Fruit fly (Drosophila melanogaster) whole organism, embryonic: Measurements from ENCODE around the gene Hrb98DE.
A peak's percentile ranks its signal among the peaks of the same experiment; 100 is the strongest.

Experiments
- Adf1 ChIP-seq: fragments of 200-800 bp; sonication (Bioruptor generic); IDR thresholded peaks from 2 replicates; pipeline ENCODE4 v1.3.6; 2022; ENCODE audit warnings: missing biosample characterization, missing genetic modification characterization
- Blimp-1 ChIP-seq: fragments of 200-800 bp; sonication (Bioruptor generic); optimal IDR thresholded peaks from 3 replicates; lab custom pipeline; 2018; ENCODE audit warnings: missing biosample characterization, missing genetic modification characterization, mild to moderate bottlenecking, moderate library complexity, missing genetic modification reagents
- CG10209 ChIP-seq: fragments of 200-800 bp; sonication (Bioruptor generic); optimal IDR thresholded peaks from 3 replicates; lab custom pipeline; 2017; ENCODE audit warnings: missing biosample characterization, mild to moderate bottlenecking, missing genetic modification characterization, missing genetic modification reagents
- CG11247 ChIP-seq: fragments of 200-800 bp; sonication (Bioruptor generic); IDR thresholded peaks from 2 replicates; pipeline ENCODE4 v1.3.6; 2022; ENCODE audit warnings: missing biosample characterization, missing genetic modification characterization
- CG12104 ChIP-seq: fragments of 200-800 bp; sonication (Bioruptor generic); optimal IDR thresholded peaks from 3 replicates; lab custom pipeline; 2016; ENCODE audit warnings: missing biosample characterization, missing genetic modification characterization
- CG13287 ChIP-seq: fragments of 200-800 bp; sonication (Bioruptor generic); IDR thresholded peaks from 2 replicates; pipeline ENCODE4 v1.3.6; 2022; ENCODE audit warnings: missing biosample characterization, missing genetic modification characterization; ENCODE audit not compliant: partially characterized antibody
- CG14050 ChIP-seq: fragments of 200-800 bp; sonication (Bioruptor generic); IDR thresholded peaks from 3 replicates; pipeline ENCODE4 v1.3.6; 2022; ENCODE audit warnings: missing biosample characterization, missing genetic modification characterization
- CG14860 ChIP-seq: fragments of 200-800 bp; sonication (Bioruptor generic); IDR thresholded peaks from 3 replicates; pipeline ENCODE4 v1.3.6; 2022; ENCODE audit warnings: missing biosample characterization, missing genetic modification characterization; ENCODE audit not compliant: partially characterized antibody
- CG15479 ChIP-seq: fragments of 200-800 bp; sonication (Bioruptor generic); optimal IDR thresholded peaks from 3 replicates; lab custom pipeline; 2019; ENCODE audit warnings: missing biosample characterization, mild to moderate bottlenecking, missing genetic modification characterization, moderate library complexity
- CG17361 ChIP-seq: fragments of 200-800 bp; sonication (Bioruptor generic); IDR thresholded peaks from 3 replicates; pipeline ENCODE4 v1.3.6; 2022; ENCODE audit warnings: missing biosample characterization, missing genetic modification characterization
- CG1792 ChIP-seq: fragments of 200-800 bp; sonication (Bioruptor generic); optimal IDR thresholded peaks from 2 replicates; lab custom pipeline; 2016; ENCODE audit warnings: missing biosample characterization, missing genetic modification characterization
- CG2199 ChIP-seq: fragments of 200-800 bp; sonication (Bioruptor generic); IDR thresholded peaks from 3 replicates; pipeline ENCODE4 v1.3.6; 2022; ENCODE audit warnings: missing biosample characterization, missing genetic modification characterization
- CG2712 ChIP-seq: fragments of 200-800 bp; optimal IDR thresholded peaks from 3 replicates; lab custom pipeline; 2019; ENCODE audit warnings: missing biosample characterization, mild to moderate bottlenecking, missing genetic modification characterization, moderate library complexity
- CG32767 ChIP-seq: fragments of 200-800 bp; sonication (Bioruptor generic); IDR thresholded peaks from 2 replicates; pipeline ENCODE4 v1.3.6; 2022; ENCODE audit warnings: missing biosample characterization, missing genetic modification characterization
- CG33213 ChIP-seq: fragments of 200-800 bp; sonication (Bioruptor generic); optimal IDR thresholded peaks from 3 replicates; lab custom pipeline; 2016; ENCODE audit warnings: missing biosample characterization, missing genetic modification characterization
- CG33557 ChIP-seq: fragments of 200-800 bp; sonication (Bioruptor generic); optimal IDR thresholded peaks from 2 replicates; lab custom pipeline; 2019; ENCODE audit warnings: missing biosample characterization, mild to moderate bottlenecking, missing genetic modification characterization, moderate library complexity
- CG34376 ChIP-seq: fragments of 200-800 bp; sonication (Bioruptor generic); optimal IDR thresholded peaks from 2 replicates; lab custom pipeline; 2018; ENCODE audit warnings: missing biosample characterization, mild to moderate bottlenecking, missing genetic modification characterization
- CG3726 ChIP-seq: fragments of 200-800 bp; sonication (Bioruptor generic); IDR thresholded peaks from 3 replicates; pipeline ENCODE4, ENCODE4 v1.3.6; 2022; ENCODE audit warnings: missing biosample characterization, missing genetic modification characterization
- CG6765 ChIP-seq: fragments of 200-800 bp; sonication (Bioruptor generic); optimal IDR thresholded peaks from 3 replicates; lab custom pipeline; 2017; ENCODE audit warnings: missing biosample characterization, mild to moderate bottlenecking, missing genetic modification characterization
- CG7271 ChIP-seq: fragments of 200-800 bp; sonication (Bioruptor generic); optimal IDR thresholded peaks from 2 replicates; lab custom pipeline; 2018; ENCODE audit warnings: missing biosample characterization, mild to moderate bottlenecking, missing genetic modification characterization, moderate library complexity
- CG8359 ChIP-seq: fragments of 200-800 bp; sonication (Bioruptor generic); optimal IDR thresholded peaks from 2 replicates; lab custom pipeline; 2017; ENCODE audit warnings: missing biosample characterization, mild to moderate bottlenecking, missing genetic modification characterization, borderline replicate concordance
- CTCF ChIP-seq: fragments of 200-800 bp; sonication (Bioruptor generic); optimal IDR thresholded peaks from 2 replicates; lab custom pipeline; 2017; ENCODE audit warnings: missing biosample characterization, mild to moderate bottlenecking, missing genetic modification characterization, moderate library complexity
- D ChIP-seq, 2 experiments: fragments of 200-800 bp in 1 of 2; fragments of >200 bp in 1 of 2; sonication (Bioruptor generic) in 1 of 2; optimal IDR thresholded peaks; 2 replicates in 1 of 2; 3 replicates in 1 of 2; lab custom pipeline; 2017; ENCODE audit warnings: mild to moderate bottlenecking in 1 of 2, missing biosample characterization in 1 of 2, missing genetic modification characterization in 1 of 2, missing genetic modification reagents in 1 of 2
- Dll ChIP-seq: fragments of 200-800 bp; sonication (Bioruptor generic); IDR thresholded peaks from 4 replicates; pipeline ENCODE4 v1.3.6; 2022; ENCODE audit warnings: missing biosample characterization, missing genetic modification characterization; ENCODE audit not compliant: partially characterized antibody
- HLH4C ChIP-seq: fragments of 200-800 bp; sonication (Bioruptor generic); IDR thresholded peaks from 3 replicates; pipeline ENCODE4 v1.3.6; 2022; ENCODE audit warnings: missing biosample characterization, missing genetic modification characterization; ENCODE audit not compliant: partially characterized antibody
- Myb ChIP-seq: fragments of 200-800 bp; sonication (Bioruptor generic); optimal IDR thresholded peaks from 2 replicates; lab custom pipeline; 2016; ENCODE audit warnings: missing biosample characterization, missing genetic modification characterization
- Opbp ChIP-seq: fragments of 200-800 bp; sonication (Bioruptor generic); IDR thresholded peaks from 3 replicates; pipeline ENCODE4 v1.3.6; 2022; ENCODE audit warnings: missing biosample characterization, missing genetic modification characterization; ENCODE audit not compliant: partially characterized antibody
- Sox100B ChIP-seq: fragments of 200-800 bp; sonication (Bioruptor generic); optimal IDR thresholded peaks from 3 replicates; lab custom pipeline; 2018; ENCODE audit warnings: missing biosample characterization, mild to moderate bottlenecking, missing genetic modification characterization
- Taf1 ChIP-seq: fragments of 200-800 bp; sonication (Bioruptor generic); IDR thresholded peaks from 2 replicates; pipeline ENCODE4 v1.3.6; 2022; ENCODE audit warnings: missing biosample characterization, missing genetic modification characterization
- YL-1 ChIP-seq: fragments of 200-800 bp; sonication (Bioruptor generic); optimal IDR thresholded peaks from 3 replicates; lab custom pipeline; 2017; ENCODE audit warnings: missing biosample characterization, mild to moderate bottlenecking, missing genetic modification characterization
- ac ChIP-seq: fragments of 200-800 bp; sonication (Bioruptor generic); optimal IDR thresholded peaks from 3 replicates; lab custom pipeline; 2017; ENCODE audit warnings: missing biosample characterization, mild to moderate bottlenecking, missing genetic modification characterization
- ase ChIP-seq: fragments of 200-800 bp; sonication (Bioruptor generic); IDR thresholded peaks from 3 replicates; pipeline ENCODE4 v1.3.6; 2022; ENCODE audit warnings: missing biosample characterization, missing genetic modification characterization
- caup ChIP-seq: fragments of 200-800 bp; sonication (Bioruptor generic); optimal IDR thresholded peaks from 3 replicates; lab custom pipeline; 2017; ENCODE audit warnings: missing biosample characterization, mild to moderate bottlenecking, missing genetic modification characterization, moderate library complexity; ENCODE audit not compliant: severe bottlenecking
- ems ChIP-seq: fragments of 200-800 bp; sonication (Bioruptor generic); optimal IDR thresholded peaks from 3 replicates; lab custom pipeline; 2016; ENCODE audit warnings: missing biosample characterization, missing genetic modification characterization
- ftz-f1 ChIP-seq: fragments of 200-800 bp; sonication (Bioruptor generic); optimal IDR thresholded peaks from 2 replicates; lab custom pipeline; 2016; ENCODE audit warnings: missing biosample characterization, missing genetic modification characterization
- grn ChIP-seq: fragments of 200-800 bp; sonication (Bioruptor generic); optimal IDR thresholded peaks from 3 replicates; lab custom pipeline; 2017; ENCODE audit warnings: missing biosample characterization, missing genetic modification characterization
- her ChIP-seq: fragments of 200-800 bp; sonication (Bioruptor generic); optimal IDR thresholded peaks from 2 replicates; lab custom pipeline; 2016; ENCODE audit warnings: missing biosample characterization, missing genetic modification characterization
- lbe ChIP-seq: fragments of 200-800 bp; sonication (Bioruptor generic); optimal IDR thresholded peaks from 2 replicates; lab custom pipeline; 2016; ENCODE audit warnings: missing biosample characterization, mild to moderate bottlenecking, missing genetic modification characterization
- lilli ChIP-seq: fragments of 200-800 bp; sonication (Bioruptor generic); optimal IDR thresholded peaks from 3 replicates; lab custom pipeline; 2016; ENCODE audit warnings: missing biosample characterization, missing genetic modification characterization
- lov ChIP-seq, 2 experiments: fragments of 200-800 bp in 1 of 2; fragments of >200 bp in 1 of 2; sonication (Bioruptor generic) in 1 of 2; IDR thresholded peaks in 1 of 2; optimal IDR thresholded peaks in 1 of 2; 2 replicates in 1 of 2; 3 replicates in 1 of 2; pipeline versions ENCODE4 v1.3.6 to Lab custom; 2017 to 2022; ENCODE audit warnings: missing biosample characterization in 1 of 2, missing genetic modification characterization in 1 of 2
- prd ChIP-seq, 3 experiments: fragments of >200 bp in 2 of 3; fragments of 200-800 bp in 1 of 3; sonication (Bioruptor generic) in 1 of 3; optimal IDR thresholded peaks in 2 of 3; IDR thresholded peaks in 1 of 3; 2 replicates in 2 of 3; 3 replicates in 1 of 3; pipeline versions ENCODE4 v1.3.6 to Lab custom; 2017 to 2022; ENCODE audit warnings: missing biosample characterization in 1 of 3, missing genetic modification characterization in 1 of 3
- sd ChIP-seq: fragments of 200-800 bp; sonication (Bioruptor generic); optimal IDR thresholded peaks from 3 replicates; lab custom pipeline; 2018; ENCODE audit warnings: missing biosample characterization, mild to moderate bottlenecking, missing genetic modification characterization, moderate library complexity
- slp2 ChIP-seq: fragments of 200-800 bp; sonication (Bioruptor generic); optimal IDR thresholded peaks from 2 replicates; lab custom pipeline; 2016; ENCODE audit warnings: missing biosample characterization, missing genetic modification characterization
- tio ChIP-seq: fragments of 200-800 bp; sonication (Bioruptor generic); optimal IDR thresholded peaks from 2 replicates; lab custom pipeline; 2017; ENCODE audit warnings: missing biosample characterization, missing genetic modification characterization, inconsistent platforms
- trem ChIP-seq: fragments of 200-800 bp; optimal IDR thresholded peaks from 3 replicates; lab custom pipeline; 2019; ENCODE audit warnings: missing biosample characterization, mild to moderate bottlenecking, missing genetic modification characterization, moderate library complexity
- tup ChIP-seq: fragments of 200-800 bp; sonication (Bioruptor generic); optimal IDR thresholded peaks from 2 replicates; lab custom pipeline; 2016; ENCODE audit warnings: missing biosample characterization, mild to moderate bottlenecking, missing genetic modification characterization, moderate library complexity

The Hrb98DE gene

DNA sequence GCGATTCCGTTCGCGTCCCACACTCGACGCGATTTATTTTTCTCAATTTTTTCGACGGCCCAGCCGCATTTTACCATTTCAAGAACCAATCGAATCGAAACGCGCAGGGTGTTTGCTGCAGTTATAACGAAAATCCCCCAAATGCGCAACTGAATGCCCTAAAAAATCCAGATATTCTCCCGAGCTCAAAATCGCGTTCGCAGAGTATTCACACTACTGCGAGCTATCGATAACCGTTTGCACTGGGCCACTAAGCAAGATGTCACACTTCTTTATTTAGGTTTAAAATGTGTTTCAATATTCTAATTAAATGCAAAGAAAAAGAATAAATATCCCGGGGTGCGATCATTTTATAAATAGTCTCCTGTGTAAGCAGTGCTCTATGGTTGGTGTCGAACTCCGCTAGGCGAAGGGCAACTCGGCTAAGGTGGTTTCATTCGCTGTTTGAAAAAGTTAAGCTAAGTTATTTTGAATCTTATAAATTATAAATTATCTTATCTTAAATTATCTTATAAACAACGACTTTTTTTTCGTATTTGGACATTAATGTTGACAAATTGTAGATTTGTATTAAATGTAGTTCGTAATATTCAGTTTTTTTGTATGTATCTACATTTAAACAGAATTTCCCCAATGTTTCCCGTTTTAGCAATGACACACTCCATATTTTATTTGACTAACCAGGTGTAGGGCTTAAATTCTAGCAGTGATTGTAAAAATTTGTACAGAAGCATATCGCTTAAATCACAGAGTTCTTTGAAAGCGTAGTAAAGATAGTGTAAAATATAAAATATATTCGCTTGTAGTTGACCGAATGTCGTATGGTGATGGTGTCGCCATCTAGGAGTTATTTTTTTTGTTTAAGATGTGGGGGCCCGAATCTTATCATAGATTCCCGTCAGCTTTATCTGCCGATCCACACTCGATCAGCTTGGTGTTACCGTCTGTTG is 35.6 kb downstream of the Hrb98DE start, which contains the start of gene CG10011 (continued):
- TF ChIP-seq prd (optimal IDR thresholded peaks at IDR 0.05; lab: Kevin White, UChicago) (no peak), prd (GFP tag; IDR thresholded peaks at IDR 0.05; lab: Robert Waterston, UW) (no peak), CG33213 (GFP tag; lab: Kevin White, UChicago) (peak; percentile 3), CG17361 (no peak), CG34376 (no peak), lov (optimal IDR thresholded peaks at IDR 0.05; lab: Kevin White, UChicago) (no peak), lov (GFP tag; IDR thresholded peaks at IDR 0.05; lab: Robert Waterston, UW) (0 out of 3 replicates have a peak, but pooled peaks have one; percentile 37), sd (tag; lab: Kevin White, UChicago) (no peak), tup (no peak), CG3726 (GFP tag; lab: Robert Waterston, UW) (no peak), Sox100B (GFP tag; lab: Kevin White, UChicago) (no peak), ftz-f1 (GFP tag; lab: Kevin White, UChicago) (no peak), grn (GFP tag; lab: Kevin White, UChicago) (peak; percentile 92), trem (tag; lab: Kevin White, UChicago) (peak; percentile 18), CG32767 (GFP tag; lab: Robert Waterston, UW) (no peak), Opbp (GFP tag; lab: Robert Waterston, UW) (peak; percentile 57; the same call in 2 of the 3 replicates), ac (GFP tag; lab: Kevin White, UChicago) (no peak), CG13287 (GFP tag; lab: Robert Waterston, UW) (no peak; the same call in 1 of the 2 replicates), lbe (no peak), Dll (GFP tag; lab: Robert Waterston, UW) (no peak), CG7271 (tag; lab: Kevin White, UChicago) (peak; percentile 6), CG2199 (peak; percentile 87), CG2712 (tag; lab: Kevin White, UChicago) (no peak), CG15479 (no peak), CTCF (GFP tag; lab: Kevin White, UChicago) (peak; percentile 93), CG12104 (GFP tag; lab: Kevin White, UChicago) (no peak), slp2 (GFP tag; lab: Kevin White, UChicago) (no peak), HLH4C (no peak; the same call in 2 of the 3 replicates), CG11247 (GFP tag; lab: Robert Waterston, UW) (no peak), her (GFP tag; lab: Kevin White, UChicago) (peak; percentile 99), Myb (peak; percentile 11), CG10209 (GFP tag; lab: Kevin White, UChicago) (no peak), ems (GFP tag; lab: Kevin White, UChicago) (no peak), CG14050 (GFP tag; lab: Robert Waterston, UW) (no peak), lilli (no peak), CG33557 (GFP tag; lab: Kevin White, UChicago) (no peak), YL-1 (GFP tag; lab: Kevin White, UChicago) (peak; percentile 16), CG1792 (GFP tag; lab: Kevin White, UChicago) (no peak), CG6765 (GFP tag; lab: Kevin White, UChicago) (no peak), tio (no peak), Adf1 (GFP tag; lab: Robert Waterston, UW) (no peak), CG8359 (GFP tag; lab: Kevin White, UChicago) (no peak), D (optimal IDR thresholded peaks at IDR 0.05; lab: Kevin White, UChicago) (peak; percentile 38), D (GFP tag; optimal IDR thresholded peaks at IDR 0.05; lab: Kevin White, UChicago) (no peak), Blimp-1 (no peak), CG14860 (GFP tag; lab: Robert Waterston, UW) (no peak), Taf1 (GFP tag; lab: Robert Waterston, UW) (no peak), caup (GFP tag; lab: Kevin White, UChicago) (no peak), ase (GFP tag; lab: Robert Waterston, UW) (no peak)
